Fruit fly (Drosophila melanogaster): Measurements from ENCODE around the gene CG4267.

- no peak for TF ChIP-seq CG8478 (optimal IDR thresholded peaks at IDR 0.05)
- TF ChIP-seq CTCF (optimal IDR thresholded peaks at IDR 0.05) = no peak
These were observed 41.0 kb upstream of the CG4267 start for dm6 chr2L:2201107-2201561.

Measured in S2 (cell line).